Worm (Caenorhabditis elegans) whole organism, mixed stage, embryonic: ENCODE measurements around the gene F55A11.8.

ENCODE experiments used
- M03D4.4 ChIP-seq: sonication (generic microtip); optimal IDR thresholded peaks from 2 replicates; lab custom pipeline; 2017; ENCODE audit warnings: mild to moderate bottlenecking, missing genetic modification characterization, missing compliant biosample characterization
- bed-3 ChIP-seq: fragments of 200-800 bp; sonication (Bioruptor generic); optimal IDR thresholded peaks from 3 replicates; lab custom pipeline; 2018; ENCODE audit warnings: mild to moderate bottlenecking, missing genetic modification characterization, moderate library complexity, missing compliant biosample characterization
- blmp-1 ChIP-seq: fragments of 150-350 bp; optimal IDR thresholded peaks from 2 replicates; lab custom pipeline; 2014; ENCODE audit warnings: missing biosample characterization, missing genetic modification characterization
- ceh-39 ChIP-seq: fragments of 150-350 bp; optimal IDR thresholded peaks from 2 replicates; lab custom pipeline; 2014; ENCODE audit warnings: missing biosample characterization, missing genetic modification characterization
- ceh-43 ChIP-seq: fragments of 200-800 bp; sonication (Bioruptor generic); optimal IDR thresholded peaks from 2 replicates; lab custom pipeline; 2018; ENCODE audit warnings: mild to moderate bottlenecking, missing genetic modification characterization, moderate library complexity, missing compliant biosample characterization
- ceh-83 ChIP-seq: fragments of 200-800 bp; sonication (Bioruptor generic); optimal IDR thresholded peaks from 2 replicates; lab custom pipeline; 2018; ENCODE audit warnings: mild to moderate bottlenecking, missing genetic modification characterization, missing compliant biosample characterization
- ces-1 ChIP-seq: fragments of 150-350 bp; optimal IDR thresholded peaks from 2 replicates; lab custom pipeline; 2014; ENCODE audit warnings: missing biosample characterization, missing genetic modification reagents, missing genetic modification characterization
- cnd-1 ChIP-seq: fragments of 200-800 bp; sonication (Bioruptor generic); optimal IDR thresholded peaks from 2 replicates; lab custom pipeline; 2018; ENCODE audit warnings: mild to moderate bottlenecking, missing genetic modification characterization, missing compliant biosample characterization
- drap-1 ChIP-seq: fragments of 200-800 bp; sonication (Bioruptor generic); optimal IDR thresholded peaks from 3 replicates; lab custom pipeline; 2018; ENCODE audit warnings: mild to moderate bottlenecking, missing genetic modification characterization, missing compliant biosample characterization
- elt-1 ChIP-seq: sonication (generic microtip); optimal IDR thresholded peaks from 2 replicates; lab custom pipeline; 2017; ENCODE audit warnings: missing genetic modification characterization, mild to moderate bottlenecking, missing compliant biosample characterization, antibody characterized with exemption, moderate library complexity, borderline replicate concordance; ENCODE audit not compliant: insufficient read depth
- elt-3 ChIP-seq: fragments of 150-350 bp; optimal IDR thresholded peaks from 2 replicates; lab custom pipeline; 2014; ENCODE audit warnings: missing biosample characterization, missing genetic modification characterization
- flh-1 ChIP-seq: fragments of 200-800 bp; sonication (Bioruptor generic); optimal IDR thresholded peaks from 2 replicates; lab custom pipeline; 2018; ENCODE audit warnings: mild to moderate bottlenecking, missing genetic modification characterization, moderate library complexity, missing compliant biosample characterization
- ham-2 ChIP-seq: fragments of 200-800 bp; sonication (Bioruptor generic); optimal IDR thresholded peaks from 2 replicates; lab custom pipeline; 2018; ENCODE audit warnings: mild to moderate bottlenecking, missing genetic modification characterization, missing compliant biosample characterization
- hlh-1 ChIP-seq: fragments of 150-350 bp; optimal IDR thresholded peaks from 2 replicates; lab custom pipeline; 2014; ENCODE audit warnings: missing biosample characterization, missing genetic modification reagents, missing genetic modification characterization
- lin-13 ChIP-seq: fragments of 150-350 bp; optimal IDR thresholded peaks from 2 replicates; lab custom pipeline; 2014; ENCODE audit warnings: missing biosample characterization, missing genetic modification characterization
- lin-32 ChIP-seq: fragments of 200-800 bp; sonication (Bioruptor generic); optimal IDR thresholded peaks from 2 replicates; lab custom pipeline; 2018; ENCODE audit warnings: mild to moderate bottlenecking, missing genetic modification characterization, missing compliant biosample characterization
- lsy-2 ChIP-seq: fragments of 150-350 bp; optimal IDR thresholded peaks from 2 replicates; lab custom pipeline; 2014; ENCODE audit warnings: missing biosample characterization, missing genetic modification characterization
- mab-5 ChIP-seq: fragments of 150-350 bp; optimal IDR thresholded peaks from 2 replicates; lab custom pipeline; 2014; ENCODE audit warnings: missing biosample characterization, missing genetic modification characterization
- mep-1 ChIP-seq: fragments of 150-350 bp; optimal IDR thresholded peaks from 2 replicates; lab custom pipeline; 2017; ENCODE audit warnings: missing biosample characterization, missing genetic modification reagents, missing genetic modification characterization, inconsistent platforms
- mls-2 ChIP-seq: sonication (generic microtip); optimal IDR thresholded peaks from 2 replicates; lab custom pipeline; 2016; ENCODE audit warnings: mild to moderate bottlenecking, missing genetic modification characterization, moderate library complexity, missing compliant biosample characterization
- nhr-12 ChIP-seq: fragments of 150-350 bp; optimal IDR thresholded peaks from 2 replicates; lab custom pipeline; 2014; ENCODE audit warnings: missing biosample characterization, missing genetic modification characterization
- nhr-2 ChIP-seq: fragments of 150-350 bp; optimal IDR thresholded peaks from 2 replicates; lab custom pipeline; 2014; ENCODE audit warnings: missing biosample characterization, missing genetic modification characterization
- nhr-237 ChIP-seq: fragments of 150-350 bp; optimal IDR thresholded peaks from 2 replicates; lab custom pipeline; 2014; ENCODE audit warnings: missing biosample characterization, missing genetic modification characterization
- nhr-28 ChIP-seq: fragments of 150-350 bp; optimal IDR thresholded peaks from 2 replicates; lab custom pipeline; 2014; ENCODE audit warnings: missing biosample characterization, missing genetic modification characterization
- nhr-76 ChIP-seq: sonication (generic microtip); optimal IDR thresholded peaks from 2 replicates; lab custom pipeline; 2017; ENCODE audit warnings: missing biosample characterization, missing genetic modification characterization
- pha-4 ChIP-seq: fragments of 150-350 bp; optimal IDR thresholded peaks from 2 replicates; lab custom pipeline; 2018; ENCODE audit warnings: missing biosample characterization, missing genetic modification reagents, missing genetic modification characterization
- sem-2 ChIP-seq: fragments of 200-800 bp; sonication (Bioruptor generic); optimal IDR thresholded peaks from 2 replicates; lab custom pipeline; 2018; ENCODE audit warnings: mild to moderate bottlenecking, missing genetic modification characterization, missing compliant biosample characterization
- snpc-4 ChIP-seq: fragments of 150-350 bp; optimal IDR thresholded peaks from 2 replicates; lab custom pipeline; 2014; ENCODE audit warnings: missing biosample characterization, missing genetic modification characterization
- sptf-1 ChIP-seq: sonication (generic microtip); optimal IDR thresholded peaks from 2 replicates; lab custom pipeline; 2017; ENCODE audit warnings: mild to moderate bottlenecking, missing genetic modification characterization, moderate library complexity, missing compliant biosample characterization
- tbx-8 ChIP-seq: fragments of 200-800 bp; sonication (Bioruptor generic); optimal IDR thresholded peaks from 2 replicates; lab custom pipeline; 2018; ENCODE audit warnings: mild to moderate bottlenecking, missing genetic modification characterization, moderate library complexity, missing compliant biosample characterization
- unc-120 ChIP-seq: sonication (generic microtip); optimal IDR thresholded peaks from 2 replicates; lab custom pipeline; 2017; ENCODE audit warnings: missing genetic modification characterization, missing compliant biosample characterization; ENCODE audit not compliant: poor library complexity, severe bottlenecking
- unc-39 ChIP-seq: fragments of 150-350 bp; optimal IDR thresholded peaks from 2 replicates; lab custom pipeline; 2014; ENCODE audit warnings: missing biosample characterization, missing genetic modification characterization
- unc-62 ChIP-seq: fragments of 150-350 bp; optimal IDR thresholded peaks from 2 replicates; lab custom pipeline; 2014; ENCODE audit warnings: missing biosample characterization, missing genetic modification reagents, missing genetic modification characterization
- zip-8 ChIP-seq: fragments of 150-350 bp; optimal IDR thresholded peaks from 2 replicates; lab custom pipeline; 2014; ENCODE audit warnings: missing biosample characterization, missing genetic modification characterization
- ztf-11 ChIP-seq: fragments of 150-350 bp; optimal IDR thresholded peaks from 2 replicates; lab custom pipeline; 2014; ENCODE audit warnings: missing biosample characterization, missing genetic modification characterization

The F55A11.8 gene

ce11 chrV:11779310-11779709 is 8.7 kb upstream of the F55A11.8 start:
- peak; percentile 33 for TF ChIP-seq elt-1 (tag; lab: Kevin White, UChicago)
- no peak for TF ChIP-seq blmp-1
- TF ChIP-seq zip-8 (tag; lab: Kevin White, UChicago) = no peak

- TF ChIP-seq unc-62 = peak; percentile 74
- TF ChIP-seq ceh-83 = no peak
Observed at ce11 chrV:11779810-11780209, 8.2 kb upstream of the F55A11.8 start.

- TF ChIP-seq blmp-1 (no peak), pha-4 (tag; lab: Kevin White, UChicago) (peak; percentile 92), cnd-1 (peak; percentile 97), nhr-76 (tag; lab: Kevin White, UChicago) (no peak), unc-62 (peak; percentile 73), mab-5 (tag; lab: Kevin White, UChicago) (no peak), zip-8 (tag; lab: Kevin White, UChicago) (no peak), snpc-4 (no peak), lsy-2 (tag; lab: Kevin White, UChicago) (peak; percentile 28), ceh-39 (tag; lab: Kevin White, UChicago) (peak; percentile 28), sptf-1 (tag; lab: Kevin White, UChicago) (peak; percentile 98), M03D4.4 (tag; lab: Kevin White, UChicago) (peak; percentile 97), bed-3 (peak; percentile 91), elt-3 (tag; lab: Kevin White, UChicago) (no peak), mep-1 (tag; lab: Kevin White, UChicago) (peak; percentile 57), ztf-11 (peak; percentile 60), drap-1 (GFP tag; lab: Kevin White, UChicago) (peak; percentile 99), lin-13 (tag; lab: Kevin White, UChicago) (peak; percentile 83), tbx-8 (peak; percentile 86), unc-120 (peak; percentile 95), elt-1 (tag; lab: Kevin White, UChicago) (peak; percentile 17), mls-2 (tag; lab: Kevin White, UChicago) (peak; percentile 98), ceh-83 (peak; percentile 97), nhr-237 (tag; lab: Kevin White, UChicago) (peak; percentile 41), unc-39 (tag; lab: Kevin White, UChicago) (peak; percentile 52), nhr-28 (tag; lab: Kevin White, UChicago) (peak; percentile 46), nhr-2 (no peak), ham-2 (GFP tag; lab: Kevin White, UChicago) (peak; percentile 98), ceh-43 (GFP tag; lab: Kevin White, UChicago) (peak; percentile 92), lin-32 (GFP tag; lab: Kevin White, UChicago) (peak; percentile 96), nhr-12 (tag; lab: Kevin White, UChicago) (peak; percentile 85), sem-2 (peak; percentile 94), ces-1 (no peak), hlh-1 (tag; lab: Kevin White, UChicago) (peak; percentile 60), flh-1 (GFP tag; lab: Kevin White, UChicago) (peak; percentile 90)
Observed at ce11 chrV:11782809-11783440, 5.1 kb upstream of the F55A11.8 start, which contains the start of gene F55A11.11. F55A11.11 (plus strand) TSS chrV:11783149.

ce11 chrV:11787258-11787657 is 730 bp upstream of the F55A11.8 start, which contains the start of gene F55A11.7:
F55A11.7 (minus strand) TSS chrV:11787443.
- TF ChIP-seq snpc-4 = no peak
- no peak for TF ChIP-seq mls-2 (tag; lab: Kevin White, UChicago)
- TF ChIP-seq ces-1 = no peak
- TF ChIP-seq ham-2 (GFP tag; lab: Kevin White, UChicago) = no peak
- no peak for TF ChIP-seq elt-1 (tag; lab: Kevin White, UChicago)
- no peak for TF ChIP-seq M03D4.4 (tag; lab: Kevin White, UChicago)
- TF ChIP-seq ceh-39 (tag; lab: Kevin White, UChicago) = no peak
- no peak for TF ChIP-seq nhr-12 (tag; lab: Kevin White, UChicago)
- TF ChIP-seq ceh-83 = no peak
- TF ChIP-seq lin-32 (GFP tag; lab: Kevin White, UChicago) = no peak
